Fruit fly (Drosophila melanogaster) whole organism, embryonic: ENCODE measurements around the gene UBL3.

Experiments
- Blimp-1 ChIP-seq: fragments of 200-800 bp; sonication (Bioruptor generic); optimal IDR thresholded peaks from 3 replicates; lab custom pipeline; 2018; ENCODE audit warnings: missing biosample characterization, missing genetic modification characterization, mild to moderate bottlenecking, moderate library complexity, missing genetic modification reagents
- CG12769 ChIP-seq: fragments of 200-800 bp; sonication (Bioruptor generic); optimal IDR thresholded peaks from 2 replicates; lab custom pipeline; 2019; ENCODE audit warnings: missing biosample characterization, mild to moderate bottlenecking, missing genetic modification characterization, moderate library complexity
- CG13287 ChIP-seq: fragments of 200-800 bp; sonication (Bioruptor generic); IDR thresholded peaks from 2 replicates; pipeline ENCODE4 v1.3.6; 2022; ENCODE audit warnings: missing biosample characterization, missing genetic modification characterization; ENCODE audit not compliant: partially characterized antibody
- CG17328 ChIP-seq: fragments of 200-800 bp; sonication (Bioruptor generic); IDR thresholded peaks from 2 replicates; pipeline ENCODE4 v1.3.6; 2022; ENCODE audit warnings: missing biosample characterization, missing genetic modification characterization
- CG2199 ChIP-seq: fragments of 200-800 bp; sonication (Bioruptor generic); IDR thresholded peaks from 3 replicates; pipeline ENCODE4 v1.3.6; 2022; ENCODE audit warnings: missing biosample characterization, missing genetic modification characterization
- CG3838 ChIP-seq: fragments of 200-800 bp; sonication (Bioruptor generic); optimal IDR thresholded peaks from 3 replicates; lab custom pipeline; 2016; ENCODE audit warnings: missing biosample characterization, missing genetic modification characterization
- CG4328 ChIP-seq: fragments of 200-800 bp; sonication (Bioruptor generic); optimal IDR thresholded peaks from 3 replicates; lab custom pipeline; 2017; ENCODE audit warnings: missing biosample characterization, missing genetic modification reagents, missing genetic modification characterization
- CG5180 ChIP-seq: fragments of 200-800 bp; sonication (Bioruptor generic); optimal IDR thresholded peaks from 3 replicates; lab custom pipeline; 2017; ENCODE audit warnings: missing biosample characterization, missing genetic modification characterization, mild to moderate bottlenecking, moderate library complexity, missing genetic modification reagents
- CG6175 ChIP-seq: fragments of 200-800 bp; sonication (Bioruptor generic); IDR thresholded peaks from 3 replicates; pipeline ENCODE4 v1.3.6; 2022; ENCODE audit warnings: missing biosample characterization, missing genetic modification characterization
- CG6683 ChIP-seq: fragments of 200-800 bp; sonication (Bioruptor generic); optimal IDR thresholded peaks from 2 replicates; lab custom pipeline; 2017; ENCODE audit warnings: missing biosample characterization, mild to moderate bottlenecking, missing genetic modification characterization, missing genetic modification reagents
- CG7357 ChIP-seq: fragments of 200-800 bp; sonication (Bioruptor generic); IDR thresholded peaks from 3 replicates; pipeline ENCODE4 v1.3.6; 2022; ENCODE audit warnings: missing biosample characterization, missing genetic modification characterization
- CG8765 ChIP-seq: fragments of 200-800 bp; sonication (Bioruptor generic); IDR thresholded peaks from 2 replicates; pipeline ENCODE4 v1.3.6; 2022; ENCODE audit warnings: missing biosample characterization, missing genetic modification characterization
- Camta ChIP-seq: fragments of 200-800 bp; sonication (Bioruptor generic); optimal IDR thresholded peaks from 2 replicates; lab custom pipeline; 2016; ENCODE audit warnings: missing biosample characterization, missing genetic modification characterization
- D19A ChIP-seq: fragments of 200-800 bp; optimal IDR thresholded peaks from 3 replicates; lab custom pipeline; 2019; ENCODE audit warnings: missing biosample characterization, mild to moderate bottlenecking, missing genetic modification characterization, moderate library complexity
- Deaf1 ChIP-seq: fragments of 200-800 bp; optimal IDR thresholded peaks from 3 replicates; lab custom pipeline; 2019; ENCODE audit warnings: missing biosample characterization, mild to moderate bottlenecking, missing genetic modification characterization, moderate library complexity
- Ets65A ChIP-seq: fragments of 200-800 bp; sonication (Bioruptor generic); peaks from one replicate; lab custom pipeline; 2016; ENCODE audit warnings: missing biosample characterization, missing genetic modification characterization
- HHEX ChIP-seq: fragments of 200-800 bp; sonication (Bioruptor generic); optimal IDR thresholded peaks from 3 replicates; lab custom pipeline; 2017; ENCODE audit warnings: missing biosample characterization, mild to moderate bottlenecking, missing genetic modification characterization, missing genetic modification reagents
- Med ChIP-seq: fragments of 200-800 bp; sonication (Bioruptor generic); peaks from one replicate; lab custom pipeline; 2016; ENCODE audit warnings: missing biosample characterization, missing genetic modification characterization, mild to moderate bottlenecking, inconsistent platforms, moderate library complexity
- Ssrp ChIP-seq: fragments of 200-800 bp; sonication (Bioruptor generic); optimal IDR thresholded peaks from 2 replicates; lab custom pipeline; 2018; ENCODE audit warnings: missing biosample characterization, mild to moderate bottlenecking, missing genetic modification characterization, moderate library complexity
- Stat92E ChIP-seq, 3 experiments: fragments of >200 bp in 2 of 3; fragments of 200-800 bp in 1 of 3; sonication (Bioruptor generic) in 1 of 3; optimal IDR thresholded peaks; 2 replicates each; lab custom pipeline; 2017 to 2019; ENCODE audit warnings: missing biosample characterization in 3 of 3, missing genetic modification characterization in 3 of 3, mild to moderate bottlenecking in 1 of 3, moderate library complexity in 1 of 3
- Trl ChIP-seq, 3 experiments: fragments of >200 bp in 2 of 3; fragments of 200-800 bp in 1 of 3; sonication (Bioruptor generic) in 1 of 3; optimal IDR thresholded peaks; 2 replicates in 1 of 3; 3 replicates in 2 of 3; lab custom pipeline; 2016 to 2017; ENCODE audit warnings: missing biosample characterization in 1 of 3, missing genetic modification characterization in 1 of 3
- abd-A ChIP-seq: fragments of 200-800 bp; sonication (Bioruptor generic); optimal IDR thresholded peaks from 3 replicates; lab custom pipeline; 2019; ENCODE audit warnings: missing biosample characterization, mild to moderate bottlenecking, missing genetic modification characterization, moderate library complexity
- ase ChIP-seq: fragments of 200-800 bp; sonication (Bioruptor generic); IDR thresholded peaks from 3 replicates; pipeline ENCODE4 v1.3.6; 2022; ENCODE audit warnings: missing biosample characterization, missing genetic modification characterization
- cg ChIP-seq: fragments of 200-800 bp; sonication (Bioruptor generic); optimal IDR thresholded peaks from 3 replicates; lab custom pipeline; 2019; ENCODE audit warnings: missing biosample characterization, mild to moderate bottlenecking, missing genetic modification characterization, moderate library complexity
- chinmo ChIP-seq: fragments of 200-800 bp; sonication (Bioruptor generic); IDR thresholded peaks from 4 replicates; pipeline ENCODE4 v1.3.6; 2022; ENCODE audit warnings: missing biosample characterization, missing genetic modification characterization; ENCODE audit not compliant: partially characterized antibody
- ci ChIP-seq: fragments of 200-800 bp; sonication (Bioruptor generic); IDR thresholded peaks from 3 replicates; pipeline ENCODE4 v1.3.6; 2022; ENCODE audit warnings: missing biosample characterization, missing genetic modification characterization
- eve ChIP-seq, 2 experiments: fragments of >200 bp; optimal IDR thresholded peaks; 2 replicates each; lab custom pipeline; 2017; ENCODE audit warnings: missing biosample characterization in 2 of 2, missing genetic modification characterization in 2 of 2
- hb ChIP-seq: fragments of 200-800 bp; sonication (Bioruptor generic); IDR thresholded peaks from 3 replicates; pipeline ENCODE4 v1.3.6; 2022; ENCODE audit warnings: missing biosample characterization, missing genetic modification characterization; ENCODE audit not compliant: partially characterized antibody
- insv ChIP-seq, 2 experiments: fragments of 200-800 bp; sonication (Bioruptor generic); optimal IDR thresholded peaks; 3 replicates each; lab custom pipeline; 2016 to 2018; ENCODE audit warnings: missing biosample characterization in 2 of 2, missing genetic modification characterization in 2 of 2
- lbe ChIP-seq: fragments of 200-800 bp; sonication (Bioruptor generic); optimal IDR thresholded peaks from 2 replicates; lab custom pipeline; 2016; ENCODE audit warnings: missing biosample characterization, mild to moderate bottlenecking, missing genetic modification characterization
- lola ChIP-seq, 3 experiments: fragments of >200 bp in 2 of 3; fragments of 200-800 bp in 1 of 3; sonication (Bioruptor generic) in 1 of 3; optimal IDR thresholded peaks; 2 replicates each; lab custom pipeline; 2017 to 2019; ENCODE audit warnings: missing biosample characterization in 3 of 3, missing genetic modification characterization in 3 of 3, mild to moderate bottlenecking in 1 of 3, moderate library complexity in 1 of 3
- mam ChIP-seq: fragments of 200-800 bp; sonication (Bioruptor generic); optimal IDR thresholded peaks from 3 replicates; lab custom pipeline; 2016; ENCODE audit warnings: missing biosample characterization, missing genetic modification characterization
- nom ChIP-seq: fragments of 200-800 bp; sonication (Bioruptor generic); optimal IDR thresholded peaks from 2 replicates; lab custom pipeline; 2017; ENCODE audit warnings: missing biosample characterization, missing genetic modification characterization, mild to moderate bottlenecking, moderate library complexity, missing genetic modification reagents
- pros ChIP-seq: fragments of 200-800 bp; sonication (Bioruptor generic); optimal IDR thresholded peaks from 3 replicates; lab custom pipeline; 2019; ENCODE audit warnings: missing biosample characterization, mild to moderate bottlenecking, missing genetic modification characterization, moderate library complexity
- sd ChIP-seq: fragments of 200-800 bp; sonication (Bioruptor generic); optimal IDR thresholded peaks from 3 replicates; lab custom pipeline; 2018; ENCODE audit warnings: missing biosample characterization, mild to moderate bottlenecking, missing genetic modification characterization, moderate library complexity
- sens ChIP-seq: fragments of 200-800 bp; sonication (Bioruptor generic); peaks from one replicate; lab custom pipeline; 2016; ENCODE audit warnings: missing biosample characterization, missing genetic modification characterization
- wor ChIP-seq: fragments of 200-800 bp; sonication (Bioruptor generic); IDR thresholded peaks from 2 replicates; pipeline ENCODE4 v1.3.6; 2022; ENCODE audit warnings: missing biosample characterization, missing genetic modification characterization
- z ChIP-seq: fragments of 200-800 bp; sonication (Bioruptor generic); IDR thresholded peaks from 3 replicates; pipeline ENCODE4 v1.3.6; 2022; ENCODE audit warnings: missing biosample characterization, missing genetic modification characterization

UBL3 gene

dm6 chrX:15814485-15814884 lies 38.5 kb downstream of the UBL3 start:
- TF ChIP-seq sd (tag; lab: Kevin White, UChicago), result peak; percentile 21
- TF ChIP-seq Blimp-1 (GFP tag; lab: Kevin White, UChicago), result peak; percentile 73
- peak; percentile 58 for TF ChIP-seq cg (GFP tag; lab: Kevin White, UChicago)
- no peak for TF ChIP-seq CG13287
- TF ChIP-seq, all 482 proteins: peak for 3

dm6 chrX:15813224-15813623 lies 39.8 kb downstream of the UBL3 start:
- TF ChIP-seq CG13287 (0 out of 2 replicates have a peak, but pooled peaks have one; percentile 11), z (0 out of 3 replicates have a peak, but pooled peaks have one; percentile 58), CG5180 (GFP tag; lab: Kevin White, UChicago) (peak; percentile 11), Stat92E (GFP tag; optimal IDR thresholded peaks at IDR 0.05; lab: Kevin White, UChicago) (peak in 1 of 3 experiments; percentile 68), CG2199 (GFP tag; lab: Robert Waterston, UW) (peak; percentile 83; the same call in 2 of the 3 replicates), CG4328 (no peak), insv (GFP tag; optimal IDR thresholded peaks at IDR 0.05; lab: Kevin White, UChicago) (peak in 1 of 2 experiments; percentile 5), CG17328 (no peak), Ets65A (GFP tag; lab: Kevin White, UChicago) (peak; percentile 5), Med (peak; percentile 48), hb (GFP tag; lab: Robert Waterston, UW) (no peak), cg (GFP tag; lab: Kevin White, UChicago) (peak; percentile 93), nom (GFP tag; lab: Kevin White, UChicago) (peak; percentile 20), abd-A (tag; lab: Kevin White, UChicago) (peak; percentile 20), Ssrp (no peak), wor (no peak), mam (GFP tag; lab: Kevin White, UChicago) (no peak), ci (GFP tag; lab: Robert Waterston, UW) (0 out of 3 replicates have a peak, but pooled peaks have one; percentile 16), CG6175 (GFP tag; lab: Robert Waterston, UW) (no peak), CG6683 (no peak), pros (GFP tag; lab: Kevin White, UChicago) (peak; percentile 61), Trl (optimal IDR thresholded peaks at IDR 0.05; lab: Kevin White, UChicago) (peak; percentile 85 to 90), Trl (GFP tag; optimal IDR thresholded peaks at IDR 0.05; lab: Kevin White, UChicago) (no peak), HHEX (GFP tag; lab: Kevin White, UChicago) (no peak), D19A (tag; lab: Kevin White, UChicago) (peak; percentile 10), CG3838 (GFP tag; lab: Kevin White, UChicago) (no peak), Blimp-1 (GFP tag; lab: Kevin White, UChicago) (peak; percentile 33), CG7357 (0 out of 3 replicates have a peak, but pooled peaks have one; percentile 14), ase (no peak), CG12769 (peak; percentile 50), Deaf1 (tag; lab: Kevin White, UChicago) (peak; percentile 9), sd (tag; lab: Kevin White, UChicago) (peak; percentile 66), lbe (GFP tag; lab: Kevin White, UChicago) (peak; percentile 62), chinmo (peak; percentile 75; the same call in 1 of the 4 replicates)

DNA sequence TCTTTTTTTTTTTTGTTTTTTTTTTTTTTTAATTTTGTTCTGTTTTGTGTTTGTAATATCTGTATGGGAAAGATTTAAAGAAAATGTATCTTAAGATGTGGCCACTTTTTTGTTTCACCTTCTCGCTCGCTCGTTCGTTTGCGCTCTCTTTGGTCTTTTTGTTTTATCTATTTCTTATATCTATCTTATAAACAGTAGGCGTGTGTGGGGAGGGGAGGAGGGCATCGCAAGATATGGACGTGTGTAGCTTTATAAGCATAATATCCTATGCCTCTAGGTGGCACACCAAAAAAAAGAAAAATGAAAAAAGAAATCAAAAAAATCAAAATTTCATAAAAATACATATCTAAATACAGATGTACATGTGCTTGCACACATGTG lies 40.4 kb downstream of the UBL3 start:
- TF ChIP-seq lola (GFP tag; optimal IDR thresholded peaks at IDR 0.05; lab: Kevin White, UChicago) (peak in 1 of 3 experiments; percentile 22), eve (GFP tag; optimal IDR thresholded peaks at IDR 0.05; lab: Kevin White, UChicago) (peak in 1 of 2 experiments; percentile 14), CG8765 (GFP tag; lab: Robert Waterston, UW) (no peak), Med (peak; percentile 71), Camta (GFP tag; lab: Kevin White, UChicago) (no peak), sens (peak; percentile 68)
